Fruit fly (Drosophila melanogaster): Measurements from ENCODE around the gene CG32683.

Gene CG32683

dm6 chrX:10362557-10363366, 91.9 kb downstream of the CG32683 start (continued):
- peak; percentile 2 for TF ChIP-seq CG12219 (GFP tag; optimal IDR thresholded peaks at IDR 0.05)
- no peak for TF ChIP-seq Adf1 (GFP tag; IDR thresholded peaks at IDR 0.05)
- TF ChIP-seq Stat92E (GFP tag; optimal IDR thresholded peaks at IDR 0.05): no peak
- TF ChIP-seq onecut (GFP tag; IDR thresholded peaks at IDR 0.05): no peak
- TF ChIP-seq CG1832 (GFP tag; optimal IDR thresholded peaks at IDR 0.05): no peak
- TF ChIP-seq Lim3 (GFP tag; IDR thresholded peaks at IDR 0.05): no peak
- no peak for TF ChIP-seq Hsf (GFP tag; optimal IDR thresholded peaks at IDR 0.05)
- no peak for TF ChIP-seq CG13287 (GFP tag; IDR thresholded peaks at IDR 0.05; ENCODE audit: partially characterized antibody)
- TF ChIP-seq CG2129 (GFP tag; IDR thresholded peaks at IDR 0.05; ENCODE audit: partially characterized antibody): no peak
- TF ChIP-seq CG3407 (GFP tag; optimal IDR thresholded peaks at IDR 0.05): no peak
- no peak for TF ChIP-seq CG30431 (GFP tag; optimal IDR thresholded peaks at IDR 0.05)
- no peak for TF ChIP-seq Atf6 (GFP tag; IDR thresholded peaks at IDR 0.05)
- no peak for TF ChIP-seq NfI (GFP tag; optimal IDR thresholded peaks at IDR 0.05)
- TF ChIP-seq insv (GFP tag; optimal IDR thresholded peaks at IDR 0.05): no peak
- TF ChIP-seq Camta (GFP tag; optimal IDR thresholded peaks at IDR 0.05): no peak
- TF ChIP-seq pros (GFP tag; optimal IDR thresholded peaks at IDR 0.05): no peak
- no peak for TF ChIP-seq gce (GFP tag; IDR thresholded peaks at IDR 0.05)
- no peak for TF ChIP-seq MBD-R2 (GFP tag; IDR thresholded peaks at IDR 0.05)
- 0 out of 2 replicates have a peak, but pooled peaks have one; percentile 27 for TF ChIP-seq lmd (GFP tag; IDR thresholded peaks at IDR 0.05)
- TF ChIP-seq CG2202 (tag; optimal IDR thresholded peaks at IDR 0.05): no peak
- no peak for TF ChIP-seq CG4854 (GFP tag; optimal IDR thresholded peaks at IDR 0.05)
- no peak for TF ChIP-seq pb (GFP tag; optimal IDR thresholded peaks at IDR 0.05)
- no peak for TF ChIP-seq Deaf1 (tag; optimal IDR thresholded peaks at IDR 0.05)
- TF ChIP-seq crp (GFP tag; optimal IDR thresholded peaks at IDR 0.05): no peak
- no peak for TF ChIP-seq Poxn (GFP tag; IDR thresholded peaks at IDR 0.05)
- no peak for TF ChIP-seq CG9876 (GFP tag; optimal IDR thresholded peaks at IDR 0.05)
- TF ChIP-seq ems (GFP tag; optimal IDR thresholded peaks at IDR 0.05): no peak
- no peak for TF ChIP-seq gsb-n (tag; optimal IDR thresholded peaks at IDR 0.05)
- TF ChIP-seq Nf-YC (tag; optimal IDR thresholded peaks at IDR 0.05): no peak
- no peak for TF ChIP-seq zf30C (GFP tag; optimal IDR thresholded peaks at IDR 0.05)
- peak; percentile 8 for TF ChIP-seq bab2 (GFP tag; optimal IDR thresholded peaks at IDR 0.05)
- TF ChIP-seq CG17829 (tag; optimal IDR thresholded peaks at IDR 0.05): no peak
- no peak for TF ChIP-seq CG16813 (GFP tag; IDR thresholded peaks at IDR 0.05; ENCODE audit: partially characterized antibody)
- TF ChIP-seq gt (GFP tag; IDR thresholded peaks at IDR 0.05): no peak
- no peak for TF ChIP-seq CG8089 (GFP tag; optimal IDR thresholded peaks at IDR 0.05)
- no peak for TF ChIP-seq Eip74EF (GFP tag; optimal IDR thresholded peaks at IDR 0.05)
- TF ChIP-seq CG31388 (GFP tag; optimal IDR thresholded peaks at IDR 0.05): no peak
- peak; percentile 12 for TF ChIP-seq tx (GFP tag; optimal IDR thresholded peaks at IDR 0.05)
- no peak for TF ChIP-seq CG14667 (GFP tag; IDR thresholded peaks at IDR 0.05)
- no peak for TF ChIP-seq Usf (GFP tag; optimal IDR thresholded peaks at IDR 0.05)
- no peak for TF ChIP-seq stwl (tag; optimal IDR thresholded peaks at IDR 0.05)
- TF ChIP-seq H2.0 (GFP tag; IDR thresholded peaks at IDR 0.05): no peak
- TF ChIP-seq Bgb (GFP tag; IDR thresholded peaks at IDR 0.05; ENCODE audit: partially characterized antibody): no peak
- TF ChIP-seq ci (GFP tag; IDR thresholded peaks at IDR 0.05): no peak
- no peak for TF ChIP-seq HmgZ (tag; optimal IDR thresholded peaks at IDR 0.05)
- no peak for TF ChIP-seq hkb (optimal IDR thresholded peaks at IDR 0.05)
- TF ChIP-seq hkb (GFP tag; IDR thresholded peaks at IDR 0.05): peak; percentile 31; the same call in 1 of the 2 replicates
- no peak for TF ChIP-seq Side (GFP tag; optimal IDR thresholded peaks at IDR 0.05)
- no peak for TF ChIP-seq p53 (GFP tag; optimal IDR thresholded peaks at IDR 0.05)
- no peak for TF ChIP-seq bigmax (GFP tag; optimal IDR thresholded peaks at IDR 0.05)

Data from whole organism, embryonic.